Worm (Caenorhabditis elegans): Measurements from ENCODE around the gene pax-1.
A peak's percentile ranks its signal among the peaks of the same experiment; 100 is the strongest.

DNA sequence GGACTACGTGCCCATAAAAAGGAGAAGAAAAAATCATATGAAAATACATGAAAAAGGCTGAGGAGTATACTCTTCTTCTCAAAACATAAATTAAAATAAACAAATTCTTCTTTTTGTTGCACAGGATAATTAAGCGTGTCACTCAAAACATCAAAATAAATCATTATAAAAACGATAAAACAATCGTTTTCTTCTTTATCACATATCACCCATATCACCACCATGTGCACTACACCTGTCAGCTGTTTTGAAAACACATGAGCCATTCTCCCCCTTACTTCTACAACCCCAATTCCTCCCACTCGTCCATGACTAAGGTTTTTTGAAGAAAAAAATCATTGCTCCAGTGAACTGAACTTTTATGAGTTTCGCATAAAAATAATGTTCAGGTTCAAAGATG lies 27.8 kb downstream of the pax-1 start:
- no peak for TF ChIP-seq nhr-237 (tag; optimal IDR thresholded peaks at IDR 0.05)
- no peak for TF ChIP-seq nhr-11 (tag; optimal IDR thresholded peaks at IDR 0.05)
- TF ChIP-seq sma-3 (GFP tag; optimal IDR thresholded peaks at IDR 0.05), result no peak
- no peak for TF ChIP-seq Y55F3AM.14 (GFP tag; optimal IDR thresholded peaks at IDR 0.05)
- TF ChIP-seq nhr-12 (tag; optimal IDR thresholded peaks at IDR 0.05), result no peak
- no peak for TF ChIP-seq zag-1 (tag; optimal IDR thresholded peaks at IDR 0.05)
- TF ChIP-seq lsy-2 (tag; optimal IDR thresholded peaks at IDR 0.05), result peak in 1 of 2 experiments; percentile 16
- TF ChIP-seq aly-2 (tag; optimal IDR thresholded peaks at IDR 0.05), result no peak
- TF ChIP-seq ama-1 (optimal IDR thresholded peaks at IDR 0.05), result no peak
- no peak for TF ChIP-seq nhr-77 (tag; optimal IDR thresholded peaks at IDR 0.05)
- no peak for TF ChIP-seq R02D3.7 (tag; optimal IDR thresholded peaks at IDR 0.05)
- no peak for TF ChIP-seq dmd-4 (tag; optimal IDR thresholded peaks at IDR 0.05)

Measured in whole organism, L2 larva.